Worm (Caenorhabditis elegans): ENCODE data around the gene C35B1.7.

ce11 chrIV:4154641-4155040 is 45.8 kb downstream of the C35B1.7 start, which contains the start of gene K08D10.14:
- TF ChIP-seq unc-62 (GFP tag; optimal IDR thresholded peaks at IDR 0.05) (no peak), unc-39 (tag; optimal IDR thresholded peaks at IDR 0.05) (no peak), nhr-76 (tag; optimal IDR thresholded peaks at IDR 0.05) (no peak), nhr-12 (tag; optimal IDR thresholded peaks at IDR 0.05) (no peak), mls-2 (tag; optimal IDR thresholded peaks at IDR 0.05) (no peak), mep-1 (tag; optimal IDR thresholded peaks at IDR 0.05) (no peak), tbx-8 (GFP tag; optimal IDR thresholded peaks at IDR 0.05) (no peak), nhr-28 (tag; optimal IDR thresholded peaks at IDR 0.05) (no peak), snpc-4 (tag; optimal IDR thresholded peaks at IDR 0.05) (no peak)

Measured in whole organism, mixed stage, embryonic.